Fruit fly (Drosophila melanogaster) whole organism, pupa: ENCODE data around the gene CG4053.

Experiments used
- CG4496 ChIP-seq: fragments of 200-800 bp; sonication (Bioruptor generic); IDR thresholded peaks from 3 replicates; pipeline ENCODE4 v1.3.6; 2022; ENCODE audit warnings: missing biosample characterization, missing genetic modification characterization
- CG9948 ChIP-seq: fragments of 200-800 bp; sonication (Bioruptor generic); optimal IDR thresholded peaks from 2 replicates; lab custom pipeline; 2018; ENCODE audit warnings: missing biosample characterization, mild to moderate bottlenecking, missing genetic modification characterization, moderate library complexity

dm6 chr3R:17138699-17139098 is 6.7 kb upstream of the CG4053 start, which contains the start of gene CG5265:
- TF ChIP-seq CG9948 (tag; lab: Kevin White, UChicago) (no peak), CG4496 (GFP tag; lab: Robert Waterston, UW) (no peak)
